Worm (Caenorhabditis elegans): ENCODE results near the gene C15C8.4.

Gene C15C8.4

ce11 chrV:12784861-12785260 is 37.6 kb upstream of the C15C8.4 start, which contains the start of gene sre-20 (continued):
- TF ChIP-seq ztf-11 (tag; optimal IDR thresholded peaks at IDR 0.05): no peak
- TF ChIP-seq hif-1 (tag; optimal IDR thresholded peaks at IDR 0.05): no peak

ce11 chrV:12780248-12780647 is 33.0 kb upstream of the C15C8.4 start:
- TF ChIP-seq hif-1 (tag; optimal IDR thresholded peaks at IDR 0.05): peak in 1 of 2 experiments; percentile 43
- no peak for TF ChIP-seq set-16 (GFP tag; IDR thresholded peaks at IDR 0.05)
- no peak for TF ChIP-seq ceh-32 (tag; optimal IDR thresholded peaks at IDR 0.05; ENCODE audit: poor library complexity)
- no peak; the same call in none of the 2 replicates for TF ChIP-seq snpc-1.2 (GFP tag; IDR thresholded peaks at IDR 0.05)
- no peak for TF ChIP-seq attf-4 (tag; optimal IDR thresholded peaks at IDR 0.05)
- TF ChIP-seq cey-2 (tag; optimal IDR thresholded peaks at IDR 0.05; ENCODE audit: borderline replicate concordance, insufficient read depth): no peak
- TF ChIP-seq dmd-6 (GFP tag; IDR thresholded peaks at IDR 0.05): peak; percentile 74
- peak; percentile 91 for TF ChIP-seq sdz-12 (GFP tag; optimal IDR thresholded peaks at IDR 0.05)
- TF ChIP-seq skn-1 (tag; optimal IDR thresholded peaks at IDR 0.05): no peak
- no peak for TF ChIP-seq hlh-30 (tag; optimal IDR thresholded peaks at IDR 0.05; ENCODE audit: insufficient read depth)
- TF ChIP-seq fkh-10 (GFP tag; optimal IDR thresholded peaks at IDR 0.05): no peak
- TF ChIP-seq egl-27 (tag; optimal IDR thresholded peaks at IDR 0.05): no peak
- no peak for TF ChIP-seq mes-2 (tag; optimal IDR thresholded peaks at IDR 0.05; ENCODE audit: poor library complexity, severe bottlenecking)
- no peak for TF ChIP-seq fos-1 (tag; optimal IDR thresholded peaks at IDR 0.05)
- TF ChIP-seq jun-1 (tag; optimal IDR thresholded peaks at IDR 0.05): no peak
- TF ChIP-seq nhr-111 (GFP tag; optimal IDR thresholded peaks at IDR 0.05): peak; percentile 84
- no peak for TF ChIP-seq R02D3.7 (tag; optimal IDR thresholded peaks at IDR 0.05)
- no peak; the same call in 1 of the 2 replicates for TF ChIP-seq mxl-2 (GFP tag; conservative IDR thresholded peaks at IDR 0.05)
- TF ChIP-seq vab-7 (GFP tag; IDR thresholded peaks at IDR 0.05): no peak
- TF ChIP-seq ZK546.5 (tag; optimal IDR thresholded peaks at IDR 0.05): no peak
- peak; percentile 84 for TF ChIP-seq tra-1 (GFP tag; IDR thresholded peaks at IDR 0.05)
- no peak for TF ChIP-seq ama-1 (optimal IDR thresholded peaks at IDR 0.05)
- TF ChIP-seq dve-1 (tag; optimal IDR thresholded peaks at IDR 0.05; ENCODE audit: insufficient read depth): no peak
- peak; percentile 86 for TF ChIP-seq lin-1 (GFP tag; IDR thresholded peaks at IDR 0.05)
- TF ChIP-seq ceh-62 (tag; optimal IDR thresholded peaks at IDR 0.05): no peak
- TF ChIP-seq nhr-6 (tag; optimal IDR thresholded peaks at IDR 0.05): peak; percentile 73
- TF ChIP-seq nhr-102 (tag; optimal IDR thresholded peaks at IDR 0.05): no peak
- no peak for TF ChIP-seq tag-97 (GFP tag; IDR thresholded peaks at IDR 0.05)
- no peak for TF ChIP-seq ceh-82 (tag; optimal IDR thresholded peaks at IDR 0.05)
- TF ChIP-seq madf-5 (GFP tag; IDR thresholded peaks at IDR 0.05): peak in 1 of 2 experiments; percentile 92; a peak in 2 of 4 replicates
- TF ChIP-seq duxl-1 (tag; optimal IDR thresholded peaks at IDR 0.05; ENCODE audit: poor library complexity): peak; percentile 14
- TF ChIP-seq lin-15B (tag; optimal IDR thresholded peaks at IDR 0.05): no peak
- no peak for TF ChIP-seq T26A8.4 (GFP tag; IDR thresholded peaks at IDR 0.05)
- no peak for TF ChIP-seq aly-2 (tag; optimal IDR thresholded peaks at IDR 0.05)
- no peak for TF ChIP-seq mep-1 (tag; optimal IDR thresholded peaks at IDR 0.05)
- TF ChIP-seq ztf-11 (tag; optimal IDR thresholded peaks at IDR 0.05): no peak
- TF ChIP-seq ces-1 (GFP tag; optimal IDR thresholded peaks at IDR 0.05): no peak
- TF ChIP-seq egl-43 (GFP tag; IDR thresholded peaks at IDR 0.05): no peak; the same call in 1 of the 2 replicates
- TF ChIP-seq nhr-48 (tag; optimal IDR thresholded peaks at IDR 0.05): peak; percentile 0
- 0 out of 2 replicates have a peak, but pooled peaks have one; percentile 47 for TF ChIP-seq mdt-29 (GFP tag; IDR thresholded peaks at IDR 0.05)
- no peak for TF ChIP-seq snpc-4 (tag; optimal IDR thresholded peaks at IDR 0.05)
- peak; percentile 72 for TF ChIP-seq spr-3 (GFP tag; optimal IDR thresholded peaks at IDR 0.05)
- peak; percentile 89; the same call in 1 of the 2 replicates for TF ChIP-seq dmd-8 (GFP tag; IDR thresholded peaks at IDR 0.05)
- TF ChIP-seq pha-4 (GFP tag; IDR thresholded peaks at IDR 0.05): peak; percentile 86
- no peak for TF ChIP-seq pha-4 (tag; optimal IDR thresholded peaks at IDR 0.05)
- TF ChIP-seq nhr-10 (tag; optimal IDR thresholded peaks at IDR 0.05): no peak
- TF ChIP-seq Y48G9A.11 (GFP tag; IDR thresholded peaks at IDR 0.05): peak; percentile 85
- peak; percentile 77 for TF ChIP-seq daf-19 (GFP tag; conservative IDR thresholded peaks at IDR 0.05)
- peak; percentile 88 for TF ChIP-seq ctbp-1 (GFP tag; IDR thresholded peaks at IDR 0.05)
